Fruit fly (Drosophila melanogaster) Kc167 (cell line): ENCODE data around the gene ham.

Experiments
- Myc ChIP-seq: fragments of >200 bp; optimal IDR thresholded peaks from 2 replicates; lab custom pipeline; 2017; ENCODE audit warnings: missing external identifiers
- h ChIP-seq: fragments of >200 bp; optimal IDR thresholded peaks from 3 replicates; lab custom pipeline; 2018; ENCODE audit warnings: missing external identifiers

DNA sequence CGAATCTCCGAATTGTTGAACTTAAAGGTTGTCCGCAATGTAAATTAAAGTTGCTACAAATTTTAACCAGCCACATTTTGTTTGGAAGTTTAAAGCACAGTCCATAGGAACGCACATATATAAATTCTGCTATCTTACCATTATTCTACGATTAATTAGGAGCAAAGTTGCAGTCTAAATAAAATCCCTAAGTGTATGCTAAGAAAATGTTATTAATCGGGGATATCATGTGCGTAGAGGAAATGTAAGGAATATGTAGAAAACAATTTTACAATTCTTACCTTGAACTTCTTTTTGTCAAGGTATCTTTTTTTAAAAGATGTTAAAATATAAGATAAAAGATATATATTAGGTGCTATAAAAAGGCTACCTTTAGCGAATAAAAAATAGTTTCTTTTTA is 25.7 kb upstream of the ham start:
- TF ChIP-seq Myc (lab: Kevin White, UChicago) (no peak), h (lab: Kevin White, UChicago) (no peak)
